Fruit fly (Drosophila melanogaster): ENCODE data around the gene CG31601.

Gene CG31601

dm6 chr2L:22036877-22037276, 6.8 kb downstream of the CG31601 start (continued):
- TF ChIP-seq CG8290 (GFP tag; optimal IDR thresholded peaks at IDR 0.05) (no peak), CG8290 (tag; optimal IDR thresholded peaks at IDR 0.05) (peak in 1 of 2 experiments; percentile 35), CG13424 (tag; optimal IDR thresholded peaks at IDR 0.05) (peak; percentile 10), Aef1 (GFP tag; IDR thresholded peaks at IDR 0.05) (no peak), CG2678 (tag; optimal IDR thresholded peaks at IDR 0.05) (no peak), Side (GFP tag; optimal IDR thresholded peaks at IDR 0.05) (peak; percentile 5), fd102C (GFP tag; optimal IDR thresholded peaks at IDR 0.05) (peak; percentile 62), Rx (GFP tag; IDR thresholded peaks at IDR 0.05) (no peak), CG14710 (tag; optimal IDR thresholded peaks at IDR 0.05) (peak; percentile 68), gsb-n (tag; optimal IDR thresholded peaks at IDR 0.05) (peak; percentile 22), CG12236 (GFP tag; optimal IDR thresholded peaks at IDR 0.05) (peak; percentile 40), CG12391 (tag; optimal IDR thresholded peaks at IDR 0.05) (no peak), CG6254 (GFP tag; optimal IDR thresholded peaks at IDR 0.05) (peak; percentile 56), CG33557 (GFP tag; optimal IDR thresholded peaks at IDR 0.05) (peak; percentile 80), run (tag; optimal IDR thresholded peaks at IDR 0.05) (no peak), CG1832 (GFP tag; optimal IDR thresholded peaks at IDR 0.05) (no peak), CG15011 (GFP tag; optimal IDR thresholded peaks at IDR 0.05) (peak; percentile 13), dmrt11E (tag; optimal IDR thresholded peaks at IDR 0.05) (peak; percentile 65), CG10267 (tag; optimal IDR thresholded peaks at IDR 0.05) (peak; percentile 7), prd (optimal IDR thresholded peaks at IDR 0.05) (no peak), prd (GFP tag; IDR thresholded peaks at IDR 0.05) (peak; percentile 19; the same call in 1 of the 3 replicates), Ets65A (GFP tag) (peak; percentile 90), MTF-1 (GFP tag; optimal IDR thresholded peaks at IDR 0.05; ENCODE audit: borderline replicate concordance) (peak; percentile 53), CG2199 (GFP tag; IDR thresholded peaks at IDR 0.05) (0 out of 3 replicates have a peak, but pooled peaks have one; percentile 51), CG15601 (tag; optimal IDR thresholded peaks at IDR 0.05) (peak; percentile 62), sens (GFP tag) (peak; percentile 78), NK7.1 (GFP tag; optimal IDR thresholded peaks at IDR 0.05) (no peak), ap (GFP tag; IDR thresholded peaks at IDR 0.05) (no peak), CG15479 (GFP tag; optimal IDR thresholded peaks at IDR 0.05) (peak; percentile 8), Xrp1 (GFP tag; IDR thresholded peaks at IDR 0.05) (peak; percentile 79), CG3407 (GFP tag; optimal IDR thresholded peaks at IDR 0.05) (peak; percentile 31), kni (GFP tag; optimal IDR thresholded peaks at IDR 0.05) (peak; percentile 83), sc (optimal IDR thresholded peaks at IDR 0.05) (no peak), sc (GFP tag; optimal IDR thresholded peaks at IDR 0.05) (peak; percentile 15), D (optimal IDR thresholded peaks at IDR 0.05) (no peak), D (GFP tag; optimal IDR thresholded peaks at IDR 0.05) (peak; percentile 8), HLHmδ (GFP tag; optimal IDR thresholded peaks at IDR 0.05) (peak; percentile 33), btn (GFP tag; optimal IDR thresholded peaks at IDR 0.05) (no peak), CG1603 (tag; optimal IDR thresholded peaks at IDR 0.05) (peak; percentile 14), odd (GFP tag; optimal IDR thresholded peaks at IDR 0.05) (peak; percentile 28), Optix (GFP tag; IDR thresholded peaks at IDR 0.05) (no peak), onecut (GFP tag; IDR thresholded peaks at IDR 0.05) (peak; percentile 52; the same call in 1 of the 2 replicates), lola (GFP tag; optimal IDR thresholded peaks at IDR 0.05) (peak in 1 of 3 experiments; percentile 53), gce (GFP tag; IDR thresholded peaks at IDR 0.05) (0 out of 3 replicates have a peak, but pooled peaks have one; percentile 40), CG2202 (tag; optimal IDR thresholded peaks at IDR 0.05) (peak; percentile 53), Kr (GFP tag; optimal IDR thresholded peaks at IDR 0.05) (peak; percentile 40), CG31441 (GFP tag; IDR thresholded peaks at IDR 0.05) (peak; percentile 44; the same call in 1 of the 2 replicates), CG10209 (GFP tag; optimal IDR thresholded peaks at IDR 0.05) (peak; percentile 28), gro (GFP tag; optimal IDR thresholded peaks at IDR 0.05) (no peak), Asciz (GFP tag; optimal IDR thresholded peaks at IDR 0.05) (peak; percentile 41), CG31365 (tag; optimal IDR thresholded peaks at IDR 0.05) (no peak)
